Worm (Caenorhabditis elegans): ENCODE measurements around the gene cdk-1.

DNA sequence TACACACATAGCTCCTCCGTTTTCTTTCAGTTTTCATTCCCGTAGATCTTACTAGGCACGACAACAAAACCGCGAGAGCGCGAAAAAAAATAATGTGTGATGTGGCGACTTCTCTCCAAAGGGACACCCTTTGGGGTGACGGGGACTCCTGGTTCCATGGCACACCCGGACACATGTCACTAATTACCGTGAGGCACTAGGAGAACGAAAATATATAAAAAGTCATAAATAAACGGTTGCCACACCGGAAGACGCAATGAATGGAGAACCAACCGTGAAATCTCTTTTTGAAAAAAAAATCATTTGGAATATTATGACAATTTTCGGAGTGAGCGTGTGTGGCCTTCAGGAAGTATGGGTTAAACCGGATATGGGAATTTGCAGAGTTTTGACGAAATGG, 16.9 kb upstream of the cdk-1 start:
- TF ChIP-seq nhr-11 (tag; optimal IDR thresholded peaks at IDR 0.05) (no peak), skn-1 (tag; optimal IDR thresholded peaks at IDR 0.05) (no peak), tbx-2 (tag; optimal IDR thresholded peaks at IDR 0.05) (no peak), aly-2 (tag; optimal IDR thresholded peaks at IDR 0.05) (no peak), nhr-77 (tag; optimal IDR thresholded peaks at IDR 0.05) (no peak), ceh-9 (tag; optimal IDR thresholded peaks at IDR 0.05) (no peak), ZK546.5 (tag; optimal IDR thresholded peaks at IDR 0.05) (no peak), ztf-11 (tag; optimal IDR thresholded peaks at IDR 0.05) (no peak)
